Fruit fly (Drosophila melanogaster) whole organism, embryonic: ENCODE measurements around the gene CG31473.
A peak's percentile ranks its signal among the peaks of the same experiment; 100 is the strongest.

ENCODE experiments used
- Abd-B ChIP-seq: fragments of 200-800 bp; sonication (Bioruptor generic); optimal IDR thresholded peaks from 2 replicates; lab custom pipeline; 2018; ENCODE audit warnings: missing biosample characterization, mild to moderate bottlenecking, missing genetic modification characterization, moderate library complexity
- CG10543 ChIP-seq: fragments of 200-800 bp; sonication (Bioruptor generic); optimal IDR thresholded peaks from 3 replicates; lab custom pipeline; 2017; ENCODE audit warnings: missing biosample characterization, mild to moderate bottlenecking, missing genetic modification characterization, moderate library complexity
- CG11093 ChIP-seq: fragments of 200-800 bp; sonication (Bioruptor generic); IDR thresholded peaks from 3 replicates; pipeline ENCODE4 v1.3.6; 2022; ENCODE audit warnings: missing biosample characterization, missing genetic modification characterization
- CG11723 ChIP-seq: fragments of 200-800 bp; sonication (Bioruptor generic); optimal IDR thresholded peaks from 2 replicates; lab custom pipeline; 2017; ENCODE audit warnings: missing biosample characterization, mild to moderate bottlenecking, missing genetic modification characterization
- CG13894 ChIP-seq: fragments of 200-800 bp; sonication (Bioruptor generic); optimal IDR thresholded peaks from 3 replicates; lab custom pipeline; 2018; ENCODE audit warnings: missing biosample characterization, mild to moderate bottlenecking, missing genetic modification characterization, moderate library complexity
- CG14667 ChIP-seq: fragments of 200-800 bp; sonication (Bioruptor generic); IDR thresholded peaks from 2 replicates; pipeline ENCODE4 v1.3.6; 2022; ENCODE audit warnings: missing biosample characterization, missing genetic modification characterization
- CG15514 ChIP-seq: fragments of 200-800 bp; sonication (Bioruptor generic); optimal IDR thresholded peaks from 3 replicates; lab custom pipeline; 2017; ENCODE audit warnings: missing biosample characterization, missing genetic modification characterization, mild to moderate bottlenecking, moderate library complexity, missing genetic modification reagents
- CG1602 ChIP-seq: fragments of 200-800 bp; sonication (Bioruptor generic); optimal IDR thresholded peaks from 3 replicates; lab custom pipeline; 2016; ENCODE audit warnings: missing biosample characterization, missing genetic modification characterization
- CG17328 ChIP-seq: fragments of 200-800 bp; sonication (Bioruptor generic); IDR thresholded peaks from 2 replicates; pipeline ENCODE4 v1.3.6; 2022; ENCODE audit warnings: missing biosample characterization, missing genetic modification characterization
- CG1832 ChIP-seq: fragments of 200-800 bp; sonication (Bioruptor generic); optimal IDR thresholded peaks from 2 replicates; lab custom pipeline; 2017; ENCODE audit warnings: missing biosample characterization, mild to moderate bottlenecking, missing genetic modification characterization, inconsistent platforms
- CG2129 ChIP-seq: fragments of 200-800 bp; sonication (Bioruptor generic); IDR thresholded peaks from 2 replicates; pipeline ENCODE4 v1.3.6; 2022; ENCODE audit warnings: missing biosample characterization, missing genetic modification characterization; ENCODE audit not compliant: partially characterized antibody
- CG2199 ChIP-seq: fragments of 200-800 bp; sonication (Bioruptor generic); IDR thresholded peaks from 3 replicates; pipeline ENCODE4 v1.3.6; 2022; ENCODE audit warnings: missing biosample characterization, missing genetic modification characterization
- CG34376 ChIP-seq: fragments of 200-800 bp; sonication (Bioruptor generic); optimal IDR thresholded peaks from 2 replicates; lab custom pipeline; 2018; ENCODE audit warnings: missing biosample characterization, mild to moderate bottlenecking, missing genetic modification characterization
- CG8281 ChIP-seq: fragments of 200-800 bp; sonication (Bioruptor generic); optimal IDR thresholded peaks from 2 replicates; lab custom pipeline; 2018; ENCODE audit warnings: missing biosample characterization, mild to moderate bottlenecking, missing genetic modification characterization, moderate library complexity
- CG8924 ChIP-seq: fragments of 200-800 bp; optimal IDR thresholded peaks from 3 replicates; lab custom pipeline; 2019; ENCODE audit warnings: missing biosample characterization, mild to moderate bottlenecking, missing genetic modification characterization, moderate library complexity
- Dad ChIP-seq: fragments of 200-800 bp; sonication (Bioruptor generic); optimal IDR thresholded peaks from 3 replicates; lab custom pipeline; 2016; ENCODE audit warnings: missing biosample characterization, missing genetic modification characterization
- Dfd ChIP-seq, 2 experiments: fragments of >200 bp; optimal IDR thresholded peaks; 2 replicates each; lab custom pipeline; 2017; ENCODE audit warnings: missing biosample characterization in 2 of 2, missing genetic modification characterization in 2 of 2
- Gsc ChIP-seq: fragments of 200-800 bp; sonication (Bioruptor generic); IDR thresholded peaks from 2 replicates; pipeline ENCODE4 v1.3.6; 2022; ENCODE audit warnings: missing biosample characterization, missing genetic modification characterization
- Hr78 ChIP-seq, 2 experiments: fragments of 200-800 bp in 1 of 2; fragments of >200 bp in 1 of 2; sonication (Bioruptor generic) in 1 of 2; optimal IDR thresholded peaks; 2 replicates each; lab custom pipeline; 2017 to 2019; ENCODE audit warnings: missing biosample characterization in 2 of 2, missing genetic modification characterization in 2 of 2, mild to moderate bottlenecking in 1 of 2, moderate library complexity in 1 of 2
- Jarid2 ChIP-seq: fragments of 200-800 bp; sonication (Bioruptor generic); optimal IDR thresholded peaks from 3 replicates; lab custom pipeline; 2017; ENCODE audit warnings: mild to moderate bottlenecking, missing biosample characterization, missing genetic modification reagents, missing genetic modification characterization
- Pdp1 ChIP-seq, 2 experiments: fragments of 200-800 bp; sonication (Bioruptor generic); optimal IDR thresholded peaks; 3 replicates each; lab custom pipeline; 2016; ENCODE audit warnings: missing biosample characterization in 2 of 2, missing genetic modification characterization in 2 of 2, mild to moderate bottlenecking in 1 of 2, moderate library complexity in 1 of 2
- Vsx1 ChIP-seq: fragments of 200-800 bp; sonication (Bioruptor generic); optimal IDR thresholded peaks from 2 replicates; lab custom pipeline; 2017; ENCODE audit warnings: missing biosample characterization, mild to moderate bottlenecking, missing genetic modification characterization, missing genetic modification reagents
- ab ChIP-seq: fragments of 200-800 bp; sonication (Bioruptor generic); optimal IDR thresholded peaks from 2 replicates; lab custom pipeline; 2016; ENCODE audit warnings: missing biosample characterization, missing genetic modification characterization
- ac ChIP-seq: fragments of 200-800 bp; sonication (Bioruptor generic); optimal IDR thresholded peaks from 3 replicates; lab custom pipeline; 2017; ENCODE audit warnings: missing biosample characterization, mild to moderate bottlenecking, missing genetic modification characterization
- ash1 ChIP-seq: fragments of 200-800 bp; sonication (Bioruptor generic); optimal IDR thresholded peaks from 2 replicates; lab custom pipeline; 2018; ENCODE audit warnings: missing biosample characterization, mild to moderate bottlenecking, missing genetic modification characterization
- az2 ChIP-seq: fragments of 200-800 bp; sonication (Bioruptor generic); optimal IDR thresholded peaks from 3 replicates; lab custom pipeline; 2016; ENCODE audit warnings: missing biosample characterization, missing genetic modification characterization
- bowl ChIP-seq: fragments of 200-800 bp; sonication (Bioruptor generic); IDR thresholded peaks from 2 replicates; pipeline ENCODE4 v1.3.6; 2022; ENCODE audit warnings: missing biosample characterization, missing genetic modification characterization
- croc ChIP-seq: fragments of 200-800 bp; sonication (Bioruptor generic); conservative IDR thresholded peaks from 3 replicates; pipeline ENCODE4 v1.3.6; 2022; ENCODE audit warnings: missing biosample characterization, missing genetic modification characterization
- dm ChIP-seq: fragments of 200-800 bp; sonication (Bioruptor generic); optimal IDR thresholded peaks from 3 replicates; lab custom pipeline; 2016; ENCODE audit warnings: missing biosample characterization, missing genetic modification characterization
- dmrt11E ChIP-seq: fragments of 200-800 bp; sonication (Bioruptor generic); optimal IDR thresholded peaks from 3 replicates; lab custom pipeline; 2018; ENCODE audit warnings: missing biosample characterization, mild to moderate bottlenecking, missing genetic modification characterization, moderate library complexity
- dmrt99B ChIP-seq: fragments of 200-800 bp; sonication (Bioruptor generic); optimal IDR thresholded peaks from 2 replicates; lab custom pipeline; 2018; ENCODE audit warnings: missing biosample characterization, mild to moderate bottlenecking, missing genetic modification characterization, moderate library complexity
- fd102C ChIP-seq: fragments of 200-800 bp; sonication (Bioruptor generic); optimal IDR thresholded peaks from 2 replicates; lab custom pipeline; 2018; ENCODE audit warnings: missing biosample characterization, mild to moderate bottlenecking, missing genetic modification characterization, moderate library complexity
- gce ChIP-seq: fragments of 200-800 bp; sonication (Bioruptor generic); IDR thresholded peaks from 3 replicates; pipeline ENCODE4 v1.3.6; 2022; ENCODE audit warnings: missing biosample characterization, missing genetic modification characterization
- gcm ChIP-seq: fragments of 200-800 bp; sonication (Bioruptor generic); optimal IDR thresholded peaks from 2 replicates; lab custom pipeline; 2019; ENCODE audit warnings: missing biosample characterization, mild to moderate bottlenecking, missing genetic modification characterization, moderate library complexity
- knrl ChIP-seq: fragments of 200-800 bp; sonication (Bioruptor generic); IDR thresholded peaks from 3 replicates; pipeline ENCODE4 v1.3.6; 2022; ENCODE audit warnings: missing biosample characterization, missing genetic modification characterization; ENCODE audit not compliant: partially characterized antibody
- lbe ChIP-seq: fragments of 200-800 bp; sonication (Bioruptor generic); optimal IDR thresholded peaks from 2 replicates; lab custom pipeline; 2016; ENCODE audit warnings: missing biosample characterization, mild to moderate bottlenecking, missing genetic modification characterization
- lov ChIP-seq, 2 experiments: fragments of 200-800 bp in 1 of 2; fragments of >200 bp in 1 of 2; sonication (Bioruptor generic) in 1 of 2; IDR thresholded peaks in 1 of 2; optimal IDR thresholded peaks in 1 of 2; 2 replicates in 1 of 2; 3 replicates in 1 of 2; pipeline versions ENCODE4 v1.3.6 to Lab custom; 2017 to 2022; ENCODE audit warnings: missing biosample characterization in 1 of 2, missing genetic modification characterization in 1 of 2
- mirr ChIP-seq: fragments of 200-800 bp; sonication (Bioruptor generic); optimal IDR thresholded peaks from 3 replicates; lab custom pipeline; 2018; ENCODE audit warnings: missing biosample characterization, mild to moderate bottlenecking, missing genetic modification characterization
- peb ChIP-seq: fragments of 200-800 bp; sonication (Bioruptor generic); IDR thresholded peaks from 2 replicates; pipeline ENCODE4 v1.3.6; 2022; ENCODE audit warnings: missing biosample characterization, missing genetic modification characterization
- phol ChIP-seq: fragments of 200-800 bp; sonication (Bioruptor generic); optimal IDR thresholded peaks from 3 replicates; lab custom pipeline; 2018; ENCODE audit warnings: missing biosample characterization, mild to moderate bottlenecking, missing genetic modification characterization, moderate library complexity
- ranshi ChIP-seq: fragments of 200-800 bp; sonication (Bioruptor generic); IDR thresholded peaks from 2 replicates; pipeline ENCODE4 v1.3.6; 2022; ENCODE audit warnings: missing biosample characterization, missing genetic modification characterization
- repo ChIP-seq: fragments of 200-800 bp; sonication (Bioruptor generic); optimal IDR thresholded peaks from 2 replicates; lab custom pipeline; 2016; ENCODE audit warnings: missing biosample characterization, missing genetic modification characterization
- ro ChIP-seq: fragments of 200-800 bp; sonication (Bioruptor generic); IDR thresholded peaks from 2 replicates; pipeline ENCODE4 v1.3.6; 2022; ENCODE audit warnings: missing biosample characterization, missing genetic modification characterization
- sd ChIP-seq: fragments of 200-800 bp; sonication (Bioruptor generic); optimal IDR thresholded peaks from 3 replicates; lab custom pipeline; 2018; ENCODE audit warnings: missing biosample characterization, mild to moderate bottlenecking, missing genetic modification characterization, moderate library complexity
- sug ChIP-seq: fragments of 200-800 bp; optimal IDR thresholded peaks from 2 replicates; lab custom pipeline; 2019; ENCODE audit warnings: missing biosample characterization, mild to moderate bottlenecking, missing genetic modification characterization, moderate library complexity
- tap ChIP-seq: fragments of 200-800 bp; optimal IDR thresholded peaks from 3 replicates; lab custom pipeline; 2019; ENCODE audit warnings: missing biosample characterization, mild to moderate bottlenecking, missing genetic modification characterization, moderate library complexity
- toy ChIP-seq: fragments of 200-800 bp; sonication (Bioruptor generic); IDR thresholded peaks from 2 replicates; pipeline ENCODE4 v1.3.6; 2022; ENCODE audit warnings: missing biosample characterization, missing genetic modification characterization
- unpg ChIP-seq: fragments of 200-800 bp; sonication (Bioruptor generic); optimal IDR thresholded peaks from 3 replicates; lab custom pipeline; 2018; ENCODE audit warnings: missing biosample characterization, mild to moderate bottlenecking, missing genetic modification characterization, moderate library complexity
- wdn ChIP-seq: fragments of 200-800 bp; sonication (Bioruptor generic); IDR thresholded peaks from 2 replicates; pipeline ENCODE4 v1.3.6; 2022; ENCODE audit warnings: missing biosample characterization, missing genetic modification characterization

Gene CG31473

DNA sequence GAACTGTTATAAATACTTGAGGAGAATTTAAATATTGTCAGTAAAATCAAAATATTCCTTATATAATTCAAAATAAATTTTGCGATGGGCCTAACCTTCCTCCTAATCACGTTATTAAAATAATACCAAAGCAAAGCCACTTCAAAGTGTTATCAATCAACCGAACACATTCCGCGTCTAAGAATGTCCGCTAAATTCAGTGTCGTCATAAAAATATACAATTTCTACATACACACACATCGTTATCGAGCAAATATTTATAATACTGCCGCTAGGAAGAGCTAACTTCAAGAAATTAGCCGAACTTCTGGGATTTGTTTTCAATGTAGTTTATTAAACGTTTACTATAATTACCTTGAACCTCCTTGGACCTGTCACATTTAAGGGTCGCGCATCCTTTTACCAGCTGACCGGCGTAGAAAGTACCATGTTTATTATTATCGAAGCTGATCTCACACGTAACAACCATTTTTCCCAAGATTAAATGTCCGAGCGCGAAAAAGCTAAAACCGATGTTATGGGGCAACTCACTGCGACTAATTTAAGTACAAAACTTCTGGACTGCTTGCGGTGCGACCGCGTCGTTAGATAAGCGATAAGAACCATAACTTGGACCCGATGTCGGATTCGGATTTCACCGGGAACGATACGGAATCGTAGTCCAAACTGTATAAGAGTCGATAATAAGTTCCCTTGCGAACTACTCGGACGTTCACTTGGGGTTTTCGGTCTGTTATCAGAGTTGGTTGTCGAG, 28.5 kb upstream of the CG31473 start, which contains the start of gene CG18747:
Gene CG18747, minus strand, starts transcription at position 514 of the 754 bp plus-strand sequence.
- TF ChIP-seq repo (no peak), CG34376 (peak; percentile 4), ac (GFP tag; lab: Kevin White, UChicago) (no peak), CG8924 (tag; lab: Kevin White, UChicago) (no peak), wdn (GFP tag; lab: Robert Waterston, UW) (no peak), croc (GFP tag; lab: Robert Waterston, UW) (no peak), sug (peak; percentile 46), az2 (GFP tag; lab: Kevin White, UChicago) (no peak), mirr (peak; percentile 22), Pdp1 (GFP tag; optimal IDR thresholded peaks at IDR 0.05; lab: Kevin White, UChicago) (peak in 1 of 2 experiments; percentile 58), CG1602 (no peak), ash1 (GFP tag; lab: Kevin White, UChicago) (no peak), lov (optimal IDR thresholded peaks at IDR 0.05; lab: Kevin White, UChicago) (no peak), lov (GFP tag; IDR thresholded peaks at IDR 0.05; lab: Robert Waterston, UW) (no peak), Abd-B (GFP tag; lab: Kevin White, UChicago) (no peak), lbe (GFP tag; lab: Kevin White, UChicago) (no peak), CG17328 (GFP tag; lab: Robert Waterston, UW) (no peak), gce (GFP tag; lab: Robert Waterston, UW) (no peak), CG14667 (GFP tag; lab: Robert Waterston, UW) (no peak), Gsc (no peak), CG11723 (GFP tag; lab: Kevin White, UChicago) (no peak), gcm (no peak), dmrt11E (tag; lab: Kevin White, UChicago) (no peak), Jarid2 (peak; percentile 37), peb (GFP tag; lab: Robert Waterston, UW) (no peak), CG2129 (GFP tag; lab: Robert Waterston, UW) (no peak), dmrt99B (tag; lab: Kevin White, UChicago) (no peak), CG13894 (tag; lab: Kevin White, UChicago) (no peak), sd (peak; percentile 94), CG10543 (peak; percentile 39), dm (GFP tag; lab: Kevin White, UChicago) (no peak), CG2199 (GFP tag; lab: Robert Waterston, UW) (no peak), ranshi (GFP tag; lab: Robert Waterston, UW) (no peak), CG15514 (peak; percentile 92), unpg (GFP tag; lab: Kevin White, UChicago) (no peak), Dad (GFP tag; lab: Kevin White, UChicago) (no peak), CG1832 (no peak), fd102C (GFP tag; lab: Kevin White, UChicago) (no peak), Dfd (GFP tag; optimal IDR thresholded peaks at IDR 0.05; lab: Kevin White, UChicago) (no peak), CG8281 (tag; lab: Kevin White, UChicago) (no peak), bowl (GFP tag; lab: Robert Waterston, UW) (no peak), Hr78 (GFP tag; optimal IDR thresholded peaks at IDR 0.05; lab: Kevin White, UChicago) (no peak), ab (GFP tag; lab: Kevin White, UChicago) (no peak), phol (no peak), knrl (GFP tag; lab: Robert Waterston, UW) (no peak), tap (tag; lab: Kevin White, UChicago) (no peak), CG11093 (GFP tag; lab: Robert Waterston, UW) (no peak), toy (GFP tag; lab: Robert Waterston, UW) (no peak), ro (no peak), Vsx1 (GFP tag; lab: Kevin White, UChicago) (no peak)
